Worm (Caenorhabditis elegans): ENCODE results near the gene ndnf-1.

ndnf-1 gene

ce11 chrIV:2998597-2999161 lies 30.1 kb downstream of the ndnf-1 start (continued):
- TF ChIP-seq K09A11.1 (tag; optimal IDR thresholded peaks at IDR 0.05; ENCODE audit: insufficient read depth) (no peak), che-1 (tag; optimal IDR thresholded peaks at IDR 0.05) (peak; percentile 8), K02D7.2 (tag; optimal IDR thresholded peaks at IDR 0.05) (no peak), ceh-22 (tag; optimal IDR thresholded peaks at IDR 0.05) (no peak), dve-1 (tag; optimal IDR thresholded peaks at IDR 0.05) (no peak), ceh-45 (GFP tag; IDR thresholded peaks at IDR 0.05) (no peak), sox-2 (GFP tag; IDR thresholded peaks at IDR 0.05) (no peak), hlh-30 (tag; optimal IDR thresholded peaks at IDR 0.05; ENCODE audit: insufficient read depth) (no peak), C38D4.7 (GFP tag; optimal IDR thresholded peaks at IDR 0.05) (no peak), elt-2 (tag; optimal IDR thresholded peaks at IDR 0.05) (peak; percentile 5), pax-1 (tag; optimal IDR thresholded peaks at IDR 0.05) (no peak), ceh-30 (tag; optimal IDR thresholded peaks at IDR 0.05) (no peak), pha-2 (tag; optimal IDR thresholded peaks at IDR 0.05) (no peak), mec-3 (tag; optimal IDR thresholded peaks at IDR 0.05; ENCODE audit: borderline replicate concordance) (no peak), odd-2 (tag; optimal IDR thresholded peaks at IDR 0.05) (no peak), fkh-10 (GFP tag; optimal IDR thresholded peaks at IDR 0.05) (no peak)

ce11 chrIV:2997302-2997701 lies 31.4 kb downstream of the ndnf-1 start:
- TF ChIP-seq ceh-48 (tag; optimal IDR thresholded peaks at IDR 0.05) (no peak), ceh-6 (GFP tag; optimal IDR thresholded peaks at IDR 0.05) (no peak), unc-55 (GFP tag; optimal IDR thresholded peaks at IDR 0.05) (peak; percentile 24)

- TF ChIP-seq ahr-1 (tag; optimal IDR thresholded peaks at IDR 0.05) (no peak), ceh-6 (GFP tag; optimal IDR thresholded peaks at IDR 0.05) (no peak), T23F11.4 (GFP tag; optimal IDR thresholded peaks at IDR 0.05) (no peak), unc-86 (tag; optimal IDR thresholded peaks at IDR 0.05) (no peak), F13H6.1 (tag; optimal IDR thresholded peaks at IDR 0.05) (no peak), ztf-16 (tag; optimal IDR thresholded peaks at IDR 0.05) (no peak), pag-3 (tag; optimal IDR thresholded peaks at IDR 0.05; ENCODE audit: borderline replicate concordance) (no peak), ceh-2 (tag; optimal IDR thresholded peaks at IDR 0.05) (no peak), pax-1 (tag; optimal IDR thresholded peaks at IDR 0.05) (no peak), unc-3 (GFP tag; conservative IDR thresholded peaks at IDR 0.05) (no peak), unc-3 (tag; optimal IDR thresholded peaks at IDR 0.05) (no peak), rnt-1 (tag; optimal IDR thresholded peaks at IDR 0.05) (no peak), unc-42 (tag; optimal IDR thresholded peaks at IDR 0.05) (no peak), sdc-2 (tag; optimal IDR thresholded peaks at IDR 0.05) (no peak), hlh-15 (tag; optimal IDR thresholded peaks at IDR 0.05) (no peak), gmeb-2 (tag; optimal IDR thresholded peaks at IDR 0.05) (no peak), syd-9 (tag; optimal IDR thresholded peaks at IDR 0.05) (no peak), ceh-14 (tag; optimal IDR thresholded peaks at IDR 0.05) (no peak)
Observed at ce11 chrIV:2995372-2995771, 33.4 kb downstream of the ndnf-1 start, which contains the start of gene Y54G2A.26. TSS of gene Y54G2A.26 (minus strand) at chrIV:2995472.

- TF ChIP-seq F13H6.1 (tag; optimal IDR thresholded peaks at IDR 0.05): no peak
- no peak for TF ChIP-seq pha-4 (tag; optimal IDR thresholded peaks at IDR 0.05)
- no peak for TF ChIP-seq nfya-1 (tag; optimal IDR thresholded peaks at IDR 0.05)
- TF ChIP-seq ceh-2 (tag; optimal IDR thresholded peaks at IDR 0.05): no peak
- no peak for TF ChIP-seq pat-9 (tag; optimal IDR thresholded peaks at IDR 0.05)
- TF ChIP-seq hlh-13 (GFP tag; optimal IDR thresholded peaks at IDR 0.05): no peak
- no peak for TF ChIP-seq fkh-10 (GFP tag; optimal IDR thresholded peaks at IDR 0.05)
Observed at ce11 chrIV:2994883-2995282, 33.9 kb downstream of the ndnf-1 start.
